Fruit fly (Drosophila melanogaster) whole organism, adult: ENCODE measurements around the gene CG31141.

Source experiments
- CG12768 ChIP-seq: fragments of 200-800 bp; sonication (Bioruptor generic); optimal IDR thresholded peaks from 2 replicates; lab custom pipeline; 2017; ENCODE audit warnings: missing biosample characterization, missing genetic modification characterization, mild to moderate bottlenecking, moderate library complexity, missing genetic modification reagents
- CG14711 ChIP-seq: fragments of 200-800 bp; sonication (Bioruptor generic); optimal IDR thresholded peaks from 2 replicates; lab custom pipeline; 2018; ENCODE audit warnings: missing biosample characterization, mild to moderate bottlenecking, missing genetic modification characterization, moderate library complexity
- CG1620 ChIP-seq: fragments of 200-800 bp; sonication (Bioruptor generic); optimal IDR thresholded peaks from 2 replicates; lab custom pipeline; 2016; ENCODE audit warnings: missing biosample characterization, missing genetic modification characterization
- CG33017 ChIP-seq: fragments of 200-800 bp; sonication (Bioruptor generic); optimal IDR thresholded peaks from 2 replicates; lab custom pipeline; 2018; ENCODE audit warnings: missing biosample characterization, mild to moderate bottlenecking, missing genetic modification characterization, moderate library complexity
- CG7101 ChIP-seq: fragments of 200-800 bp; sonication (Bioruptor generic); optimal IDR thresholded peaks from 2 replicates; lab custom pipeline; 2018; ENCODE audit warnings: missing biosample characterization, mild to moderate bottlenecking, missing genetic modification characterization, moderate library complexity
- Mnt ChIP-seq: fragments of 200-800 bp; sonication (Bioruptor generic); optimal IDR thresholded peaks from 2 replicates; lab custom pipeline; 2016; ENCODE audit warnings: missing biosample characterization, mild to moderate bottlenecking, missing genetic modification characterization
- bab1 ChIP-seq: fragments of 200-800 bp; sonication (Bioruptor generic); optimal IDR thresholded peaks from 3 replicates; lab custom pipeline; 2019; ENCODE audit warnings: missing biosample characterization, mild to moderate bottlenecking, missing genetic modification characterization, moderate library complexity
- cic ChIP-seq: fragments of 200-800 bp; sonication (Bioruptor generic); optimal IDR thresholded peaks from 2 replicates; lab custom pipeline; 2017; ENCODE audit warnings: missing biosample characterization, mild to moderate bottlenecking, missing genetic modification characterization, moderate library complexity
- kay ChIP-seq: fragments of 200-800 bp; sonication (Bioruptor generic); peaks from one replicate; lab custom pipeline; 2016; ENCODE audit warnings: missing biosample characterization, missing genetic modification characterization, borderline replicate concordance
- tj ChIP-seq: fragments of 200-800 bp; sonication (Bioruptor generic); optimal IDR thresholded peaks from 3 replicates; lab custom pipeline; 2017; ENCODE audit warnings: missing biosample characterization, mild to moderate bottlenecking, missing genetic modification characterization, moderate library complexity

dm6 chr3R:23920387-23920786 is 2.7 kb upstream of the CG31141 start:
- TF ChIP-seq CG7101 (tag; lab: Kevin White, UChicago) (no peak), CG14711 (tag; lab: Kevin White, UChicago) (no peak), CG12768 (GFP tag; lab: Kevin White, UChicago) (no peak), tj (GFP tag; lab: Kevin White, UChicago) (no peak), cic (no peak), Mnt (no peak), bab1 (GFP tag; lab: Kevin White, UChicago) (no peak), CG1620 (no peak), kay (no peak), CG33017 (tag; lab: Kevin White, UChicago) (no peak)
